Fruit fly (Drosophila melanogaster): ENCODE measurements around the gene CG14400.

- TF ChIP-seq psq (optimal IDR thresholded peaks at IDR 0.05) (no peak), pan (optimal IDR thresholded peaks at IDR 0.05) (no peak), CG8478 (optimal IDR thresholded peaks at IDR 0.05) (no peak), EcR (GFP tag; optimal IDR thresholded peaks at IDR 0.05) (no peak), usp (GFP tag; optimal IDR thresholded peaks at IDR 0.05) (no peak)
Measured at dm6 chr2L:20879567-20880141, 22.0 kb upstream of the CG14400 start.

Measured in whole organism.